Fruit fly (Drosophila melanogaster) whole organism, embryonic: ENCODE measurements around the gene CG32161.
A peak's percentile ranks its signal among the peaks of the same experiment; 100 is the strongest.

Experiments
- BEAF-32 ChIP-seq: fragments of 200-800 bp; sonication (Bioruptor generic); optimal IDR thresholded peaks from 3 replicates; lab custom pipeline; 2017; ENCODE audit warnings: missing biosample characterization, missing genetic modification characterization, mild to moderate bottlenecking, moderate library complexity, missing genetic modification reagents
- CG10543 ChIP-seq: fragments of 200-800 bp; sonication (Bioruptor generic); optimal IDR thresholded peaks from 3 replicates; lab custom pipeline; 2017; ENCODE audit warnings: missing biosample characterization, mild to moderate bottlenecking, missing genetic modification characterization, moderate library complexity
- CG11247 ChIP-seq: fragments of 200-800 bp; sonication (Bioruptor generic); IDR thresholded peaks from 2 replicates; pipeline ENCODE4 v1.3.6; 2022; ENCODE audit warnings: missing biosample characterization, missing genetic modification characterization
- CG1602 ChIP-seq: fragments of 200-800 bp; sonication (Bioruptor generic); optimal IDR thresholded peaks from 3 replicates; lab custom pipeline; 2016; ENCODE audit warnings: missing biosample characterization, missing genetic modification characterization
- CG1603 ChIP-seq: fragments of 200-800 bp; sonication (Bioruptor generic); optimal IDR thresholded peaks from 2 replicates; lab custom pipeline; 2019; ENCODE audit warnings: missing biosample characterization, mild to moderate bottlenecking, missing genetic modification characterization, moderate library complexity
- CG17186 ChIP-seq: fragments of 200-800 bp; sonication (Bioruptor generic); optimal IDR thresholded peaks from 3 replicates; lab custom pipeline; 2017; ENCODE audit warnings: missing biosample characterization, missing genetic modification reagents, missing genetic modification characterization
- CG17328 ChIP-seq: fragments of 200-800 bp; sonication (Bioruptor generic); IDR thresholded peaks from 2 replicates; pipeline ENCODE4 v1.3.6; 2022; ENCODE audit warnings: missing biosample characterization, missing genetic modification characterization
- CG17361 ChIP-seq: fragments of 200-800 bp; sonication (Bioruptor generic); IDR thresholded peaks from 3 replicates; pipeline ENCODE4 v1.3.6; 2022; ENCODE audit warnings: missing biosample characterization, missing genetic modification characterization
- CG17385 ChIP-seq: fragments of 200-800 bp; sonication (Bioruptor generic); optimal IDR thresholded peaks from 3 replicates; lab custom pipeline; 2018; ENCODE audit warnings: missing biosample characterization, mild to moderate bottlenecking, missing genetic modification characterization
- CG18619 ChIP-seq: fragments of 200-800 bp; sonication (Bioruptor generic); optimal IDR thresholded peaks from 3 replicates; lab custom pipeline; 2017; ENCODE audit warnings: missing biosample characterization, mild to moderate bottlenecking, missing genetic modification characterization
- CG30020 ChIP-seq: fragments of 200-800 bp; optimal IDR thresholded peaks from 2 replicates; lab custom pipeline; 2019; ENCODE audit warnings: missing biosample characterization, mild to moderate bottlenecking, missing genetic modification characterization, moderate library complexity
- CG31388 ChIP-seq: fragments of 200-800 bp; sonication (Bioruptor generic); optimal IDR thresholded peaks from 2 replicates; lab custom pipeline; 2016; ENCODE audit warnings: missing biosample characterization, missing genetic modification characterization
- CG3281 ChIP-seq: fragments of 200-800 bp; sonication (Bioruptor generic); optimal IDR thresholded peaks from 3 replicates; lab custom pipeline; 2017; ENCODE audit warnings: missing biosample characterization, mild to moderate bottlenecking, missing genetic modification characterization
- CG4617 ChIP-seq: fragments of 200-800 bp; sonication (Bioruptor generic); optimal IDR thresholded peaks from 3 replicates; lab custom pipeline; 2016; ENCODE audit warnings: missing biosample characterization, missing genetic modification characterization, borderline replicate concordance
- CG5953 ChIP-seq: fragments of 200-800 bp; sonication (Bioruptor generic); IDR thresholded peaks from 2 replicates; pipeline ENCODE4 v1.3.6; 2022; ENCODE audit warnings: missing biosample characterization, missing genetic modification characterization
- CG6654 ChIP-seq: fragments of 200-800 bp; sonication (Bioruptor generic); optimal IDR thresholded peaks from 2 replicates; lab custom pipeline; 2017; ENCODE audit warnings: missing biosample characterization, mild to moderate bottlenecking, missing genetic modification characterization
- CG9215 ChIP-seq: fragments of 200-800 bp; sonication (Bioruptor generic); IDR thresholded peaks from 2 replicates; pipeline ENCODE4 v1.3.6; 2022; ENCODE audit warnings: missing biosample characterization, missing genetic modification characterization
- Eip74EF ChIP-seq, 2 experiments: fragments of 200-800 bp in 1 of 2; fragments of >200 bp in 1 of 2; sonication (Bioruptor generic) in 1 of 2; optimal IDR thresholded peaks; 2 replicates each; lab custom pipeline; 2017 to 2019; ENCODE audit warnings: missing biosample characterization in 2 of 2, missing genetic modification characterization in 2 of 2, mild to moderate bottlenecking in 1 of 2, moderate library complexity in 1 of 2
- Gsc ChIP-seq: fragments of 200-800 bp; sonication (Bioruptor generic); IDR thresholded peaks from 2 replicates; pipeline ENCODE4 v1.3.6; 2022; ENCODE audit warnings: missing biosample characterization, missing genetic modification characterization
- HmgZ ChIP-seq: fragments of 200-800 bp; sonication (Bioruptor generic); optimal IDR thresholded peaks from 2 replicates; lab custom pipeline; 2018; ENCODE audit warnings: missing biosample characterization, mild to moderate bottlenecking, missing genetic modification characterization
- Lim3 ChIP-seq: fragments of 200-800 bp; sonication (Bioruptor generic); IDR thresholded peaks from 2 replicates; pipeline ENCODE4 v1.3.6; 2022; ENCODE audit warnings: missing biosample characterization, missing genetic modification characterization
- Med ChIP-seq: fragments of 200-800 bp; sonication (Bioruptor generic); peaks from one replicate; lab custom pipeline; 2016; ENCODE audit warnings: missing biosample characterization, missing genetic modification characterization, mild to moderate bottlenecking, inconsistent platforms, moderate library complexity
- Mrtf ChIP-seq: fragments of 200-800 bp; sonication (Bioruptor generic); IDR thresholded peaks from 3 replicates; pipeline ENCODE4 v1.3.6; 2022; ENCODE audit warnings: missing biosample characterization, missing genetic modification characterization
- NC2α ChIP-seq: fragments of 200-800 bp; sonication (Bioruptor generic); optimal IDR thresholded peaks from 2 replicates; lab custom pipeline; 2016; ENCODE audit warnings: missing biosample characterization, missing genetic modification characterization
- Nf-YA ChIP-seq: fragments of 200-800 bp; sonication (Bioruptor generic); IDR thresholded peaks from 2 replicates; pipeline ENCODE4 v1.3.6; 2022; ENCODE audit warnings: missing biosample characterization, missing genetic modification characterization
- Pdp1 ChIP-seq, 2 experiments: fragments of 200-800 bp; sonication (Bioruptor generic); optimal IDR thresholded peaks; 3 replicates each; lab custom pipeline; 2016; ENCODE audit warnings: missing biosample characterization in 2 of 2, missing genetic modification characterization in 2 of 2, mild to moderate bottlenecking in 1 of 2, moderate library complexity in 1 of 2
- Ravus ChIP-seq: fragments of 200-800 bp; sonication (Bioruptor generic); IDR thresholded peaks from 2 replicates; pipeline ENCODE4 v1.3.6; 2022; ENCODE audit warnings: missing biosample characterization, missing genetic modification characterization
- Sin3A ChIP-seq: fragments of >200 bp; optimal IDR thresholded peaks from 2 replicates; lab custom pipeline; 2018
- ac ChIP-seq: fragments of 200-800 bp; sonication (Bioruptor generic); optimal IDR thresholded peaks from 3 replicates; lab custom pipeline; 2017; ENCODE audit warnings: missing biosample characterization, mild to moderate bottlenecking, missing genetic modification characterization
- ara ChIP-seq: fragments of 200-800 bp; sonication (Bioruptor generic); IDR thresholded peaks from 2 replicates; pipeline ENCODE4 v1.3.6; 2022; ENCODE audit warnings: missing biosample characterization, missing genetic modification characterization
- ato ChIP-seq: fragments of 200-800 bp; sonication (Bioruptor generic); IDR thresholded peaks from 2 replicates; pipeline ENCODE4 v1.3.6; 2022; ENCODE audit warnings: missing biosample characterization, missing genetic modification characterization; ENCODE audit not compliant: partially characterized antibody
- cg ChIP-seq: fragments of 200-800 bp; sonication (Bioruptor generic); optimal IDR thresholded peaks from 3 replicates; lab custom pipeline; 2019; ENCODE audit warnings: missing biosample characterization, mild to moderate bottlenecking, missing genetic modification characterization, moderate library complexity
- crol ChIP-seq: fragments of 200-800 bp; sonication (Bioruptor generic); IDR thresholded peaks from 2 replicates; pipeline ENCODE4 v1.3.6; 2022; ENCODE audit warnings: missing biosample characterization, missing genetic modification characterization
- emc ChIP-seq: fragments of 200-800 bp; sonication (Bioruptor generic); optimal IDR thresholded peaks from 2 replicates; lab custom pipeline; 2016; ENCODE audit warnings: missing biosample characterization, missing genetic modification characterization
- hbn ChIP-seq: fragments of 200-800 bp; sonication (Bioruptor generic); IDR thresholded peaks from 2 replicates; pipeline ENCODE4 v1.3.6; 2022; ENCODE audit warnings: missing biosample characterization, missing genetic modification characterization; ENCODE audit not compliant: partially characterized antibody
- inv ChIP-seq: fragments of 200-800 bp; sonication (Bioruptor generic); IDR thresholded peaks from 2 replicates; pipeline ENCODE4 v1.3.6; 2022; ENCODE audit warnings: missing biosample characterization, missing genetic modification characterization; ENCODE audit not compliant: partially characterized antibody
- ken ChIP-seq: fragments of 200-800 bp; sonication (Bioruptor generic); IDR thresholded peaks from 3 replicates; pipeline ENCODE4 v1.3.6; 2022; ENCODE audit warnings: missing biosample characterization, missing genetic modification characterization
- lmd ChIP-seq: fragments of 200-800 bp; sonication (Bioruptor generic); IDR thresholded peaks from 2 replicates; pipeline ENCODE4 v1.3.6; 2022; ENCODE audit warnings: missing biosample characterization, missing genetic modification characterization
- peb ChIP-seq: fragments of 200-800 bp; sonication (Bioruptor generic); IDR thresholded peaks from 2 replicates; pipeline ENCODE4 v1.3.6; 2022; ENCODE audit warnings: missing biosample characterization, missing genetic modification characterization
- pfk ChIP-seq: fragments of 200-800 bp; sonication (Bioruptor generic); optimal IDR thresholded peaks from 2 replicates; lab custom pipeline; 2018; ENCODE audit warnings: missing biosample characterization, mild to moderate bottlenecking, missing genetic modification characterization, moderate library complexity
- prd ChIP-seq, 3 experiments: fragments of >200 bp in 2 of 3; fragments of 200-800 bp in 1 of 3; sonication (Bioruptor generic) in 1 of 3; optimal IDR thresholded peaks in 2 of 3; IDR thresholded peaks in 1 of 3; 2 replicates in 2 of 3; 3 replicates in 1 of 3; pipeline versions ENCODE4 v1.3.6 to Lab custom; 2017 to 2022; ENCODE audit warnings: missing biosample characterization in 1 of 3, missing genetic modification characterization in 1 of 3
- psq ChIP-seq: fragments of 200-800 bp; sonication (Bioruptor generic); optimal IDR thresholded peaks from 2 replicates; lab custom pipeline; 2017; ENCODE audit warnings: missing biosample characterization, missing genetic modification characterization
- row ChIP-seq: fragments of 200-800 bp; sonication (Bioruptor generic); IDR thresholded peaks from 3 replicates; pipeline ENCODE4 v1.3.6; 2022; ENCODE audit warnings: missing biosample characterization, missing genetic modification characterization
- scrt ChIP-seq: fragments of 200-800 bp; sonication (Bioruptor generic); optimal IDR thresholded peaks from 2 replicates; lab custom pipeline; 2018; ENCODE audit warnings: missing biosample characterization, mild to moderate bottlenecking, missing genetic modification characterization, moderate library complexity
- ssp ChIP-seq: fragments of 200-800 bp; sonication (Bioruptor generic); IDR thresholded peaks from 2 replicates; pipeline ENCODE4 v1.3.6; 2022; ENCODE audit warnings: missing biosample characterization, missing genetic modification characterization
- tin ChIP-seq: fragments of 200-800 bp; sonication (Bioruptor generic); optimal IDR thresholded peaks from 3 replicates; lab custom pipeline; 2016; ENCODE audit warnings: missing biosample characterization, missing genetic modification characterization
- trh ChIP-seq: fragments of 200-800 bp; sonication (Bioruptor generic); optimal IDR thresholded peaks from 2 replicates; lab custom pipeline; 2016; ENCODE audit warnings: missing biosample characterization, missing genetic modification characterization
- z ChIP-seq: fragments of 200-800 bp; sonication (Bioruptor generic); IDR thresholded peaks from 3 replicates; pipeline ENCODE4 v1.3.6; 2022; ENCODE audit warnings: missing biosample characterization, missing genetic modification characterization
- zfh2 ChIP-seq: fragments of 200-800 bp; sonication (Bioruptor generic); optimal IDR thresholded peaks from 2 replicates; lab custom pipeline; 2016; ENCODE audit warnings: missing biosample characterization, missing genetic modification characterization

CG32161 gene

dm6 chr3L:16858780-16859179 is 12.8 kb downstream of the CG32161 start, which contains the start of gene sinah:
TSS of gene sinah (plus strand) at chr3L:16859080.
- TF ChIP-seq crol (GFP tag; lab: Robert Waterston, UW) (no peak), ara (GFP tag; lab: Robert Waterston, UW) (no peak), CG4617 (GFP tag; lab: Kevin White, UChicago) (no peak), cg (no peak), ato (GFP tag; lab: Robert Waterston, UW) (no peak), psq (no peak), CG17328 (no peak), CG17385 (GFP tag; lab: Kevin White, UChicago) (no peak), trh (no peak), CG9215 (GFP tag; lab: Robert Waterston, UW) (no peak), inv (no peak), CG3281 (GFP tag; lab: Kevin White, UChicago) (no peak)

- TF ChIP-seq scrt (GFP tag; lab: Kevin White, UChicago) (no peak), Pdp1 (GFP tag; optimal IDR thresholded peaks at IDR 0.05; lab: Kevin White, UChicago) (peak in 1 of 2 experiments; percentile 5)
- TF ChIP-seq, all 482 proteins: peak for 1
Observed at dm6 chr3L:16860322-16860721, 14.3 kb downstream of the CG32161 start, which contains the start of gene CG13029. TSS of gene CG13029 (plus strand) at chr3L:16860622.

DNA sequence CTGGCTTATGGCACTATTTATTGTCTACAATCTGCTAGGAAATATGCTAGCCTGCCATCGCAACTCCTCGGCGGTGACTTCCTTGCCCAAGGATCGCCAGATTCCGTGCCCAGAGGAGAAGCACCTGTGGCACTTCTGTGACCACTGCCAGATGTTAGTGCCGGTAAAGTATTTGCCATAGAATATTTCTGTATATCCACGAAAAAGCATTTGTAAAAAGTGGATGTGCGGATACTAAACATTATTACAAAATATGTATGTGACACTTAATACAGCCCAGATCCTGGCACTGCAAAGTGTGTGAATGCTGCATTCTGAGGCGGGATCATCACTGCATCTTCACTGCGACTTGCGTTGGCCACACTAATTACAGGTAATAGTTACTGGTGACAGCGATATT is 14.9 kb downstream of the CG32161 start:
- TF ChIP-seq ssp (peak; percentile 93), NC2α (GFP tag; lab: Kevin White, UChicago) (no peak), Sin3A (lab: Kevin White, UChicago) (peak; percentile 74), CG30020 (tag; lab: Kevin White, UChicago) (peak; percentile 95), CG1602 (GFP tag; lab: Kevin White, UChicago) (no peak), Eip74EF (GFP tag; optimal IDR thresholded peaks at IDR 0.05; lab: Kevin White, UChicago) (no peak), peb (GFP tag; lab: Robert Waterston, UW) (no peak), Gsc (GFP tag; lab: Robert Waterston, UW) (no peak), ac (no peak), CG6654 (no peak), CG5953 (GFP tag; lab: Robert Waterston, UW) (no peak), hbn (no peak), row (GFP tag; lab: Robert Waterston, UW) (no peak; the same call in 2 of the 3 replicates), CG17361 (GFP tag; lab: Robert Waterston, UW) (0 out of 3 replicates have a peak, but pooled peaks have one; percentile 27), ken (GFP tag; lab: Robert Waterston, UW) (no peak), BEAF-32 (peak; percentile 36), Mrtf (no peak), CG18619 (GFP tag; lab: Kevin White, UChicago) (no peak), pfk (GFP tag; lab: Kevin White, UChicago) (no peak), CG31388 (GFP tag; lab: Kevin White, UChicago) (no peak), z (GFP tag; lab: Robert Waterston, UW) (no peak), Med (GFP tag; lab: Kevin White, UChicago) (peak; percentile 24), HmgZ (tag; lab: Kevin White, UChicago) (no peak), emc (GFP tag; lab: Kevin White, UChicago) (no peak), CG10543 (GFP tag; lab: Kevin White, UChicago) (no peak), tin (GFP tag; lab: Kevin White, UChicago) (no peak), CG11247 (GFP tag; lab: Robert Waterston, UW) (no peak), Lim3 (GFP tag; lab: Robert Waterston, UW) (no peak), prd (optimal IDR thresholded peaks at IDR 0.05; lab: Kevin White, UChicago) (no peak), prd (GFP tag; IDR thresholded peaks at IDR 0.05; lab: Robert Waterston, UW) (no peak), CG17186 (GFP tag; lab: Kevin White, UChicago) (peak; percentile 6), lmd (GFP tag; lab: Robert Waterston, UW) (no peak), Nf-YA (no peak), CG1603 (peak; percentile 62), Ravus (GFP tag; lab: Robert Waterston, UW) (no peak), zfh2 (GFP tag; lab: Kevin White, UChicago) (no peak)
